Worm (Caenorhabditis elegans) whole organism, L1 larva: ENCODE measurements around the gene gcp-2.2.

Experiments
- ceh-82 ChIP-seq, 3 experiments: fragments of 150-350 bp in 1 of 3; sonication (generic microtip) in 2 of 3; optimal IDR thresholded peaks; 2 replicates each; lab custom pipeline; 2014 to 2017; ENCODE audit warnings: missing biosample characterization in 3 of 3, missing genetic modification characterization in 3 of 3
- ceh-88 ChIP-seq: fragments of 200-800 bp; sonication (Bioruptor generic); IDR thresholded peaks from 2 replicates; pipeline ENCODE4 v1.3.6; 2022; ENCODE audit warnings: missing genetic modification characterization, missing compliant biosample characterization
- ces-1 ChIP-seq: fragments of 150-350 bp; optimal IDR thresholded peaks from 2 replicates; lab custom pipeline; 2014; ENCODE audit warnings: missing biosample characterization, missing genetic modification reagents, missing genetic modification characterization
- elt-3 ChIP-seq, 6 experiments: fragments of 150-350 bp in 1 of 6; sonication (generic microtip); optimal IDR thresholded peaks; 2 replicates each; lab custom pipeline; 2017 to 2018; ENCODE audit warnings: missing biosample characterization in 6 of 6, missing genetic modification characterization in 6 of 6, inconsistent platforms in 1 of 6
- jun-1 ChIP-seq: fragments of 150-350 bp; optimal IDR thresholded peaks from 2 replicates; lab custom pipeline; 2014; ENCODE audit warnings: missing biosample characterization, missing genetic modification reagents, missing genetic modification characterization
- lin-15B ChIP-seq: fragments of 150-350 bp; sonication (generic microtip); optimal IDR thresholded peaks from 3 replicates; lab custom pipeline; 2014; ENCODE audit warnings: missing biosample characterization, missing genetic modification characterization
- lsy-2 ChIP-seq, 2 experiments: fragments of 150-350 bp; optimal IDR thresholded peaks; 2 replicates each; lab custom pipeline; 2014; ENCODE audit warnings: missing biosample characterization in 2 of 2, missing genetic modification characterization in 2 of 2
- nhr-85 ChIP-seq: sonication (generic microtip); peaks from one replicate; lab custom pipeline; 2016; ENCODE audit warnings: missing genetic modification characterization, inconsistent platforms, missing compliant biosample characterization
- skn-1 ChIP-seq: fragments of 150-350 bp; optimal IDR thresholded peaks from 2 replicates; lab custom pipeline; 2014; ENCODE audit warnings: missing biosample characterization, missing genetic modification characterization
- sup-37 ChIP-seq: fragments of 200-800 bp; sonication (Bioruptor generic); optimal IDR thresholded peaks from 2 replicates; lab custom pipeline; 2018; ENCODE audit warnings: mild to moderate bottlenecking, missing genetic modification characterization, missing compliant biosample characterization
- unc-98 ChIP-seq: fragments of 200-800 bp; sonication (Bioruptor generic); IDR thresholded peaks from 2 replicates; pipeline ENCODE4 v1.3.6; 2022; ENCODE audit warnings: missing genetic modification characterization, missing compliant biosample characterization

DNA sequence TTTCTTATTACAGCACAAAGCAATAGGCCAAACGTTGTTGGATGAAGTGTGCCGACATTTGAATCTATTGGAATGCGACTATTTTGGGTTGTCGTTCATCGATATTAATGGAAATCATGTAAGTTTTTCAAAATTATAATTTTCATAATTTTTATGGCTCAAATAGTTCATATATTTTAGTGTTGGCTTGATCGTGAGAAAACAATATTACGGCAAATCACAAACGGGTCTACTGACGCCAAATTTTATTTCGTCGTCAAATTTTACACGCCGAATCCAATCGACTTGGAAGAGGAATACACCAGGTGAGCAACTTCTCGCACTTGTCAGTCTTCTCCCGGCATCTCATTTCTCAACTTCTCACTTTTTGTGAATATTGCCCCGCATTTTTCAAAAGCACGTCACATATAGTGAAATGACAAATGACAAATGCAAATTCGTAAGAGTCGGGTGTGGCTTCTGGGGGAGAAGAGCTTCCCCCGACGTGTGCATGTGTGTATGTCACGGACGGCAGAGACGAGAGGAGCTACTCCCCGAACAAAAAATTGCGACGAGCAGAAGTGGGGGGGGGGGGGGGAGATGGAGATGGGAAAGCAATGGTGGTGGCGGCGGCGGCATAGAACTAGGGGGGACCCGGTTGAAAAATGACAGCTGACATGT, 39.0 kb downstream of the gcp-2.2 start:
- TF ChIP-seq sup-37 (GFP tag; lab: Kevin White, UChicago) (no peak), ces-1 (GFP tag; lab: Kevin White, UChicago) (no peak), lin-15B (no peak), ceh-88 (GFP tag; lab: Robert Waterston, UW) (no peak), skn-1 (tag; lab: Kevin White, UChicago) (no peak), jun-1 (tag; lab: Kevin White, UChicago) (no peak), lsy-2 (tag; optimal IDR thresholded peaks at IDR 0.05; lab: Kevin White, UChicago) (no peak), unc-98 (GFP tag; lab: Robert Waterston, UW) (no peak), ceh-82 (tag; optimal IDR thresholded peaks at IDR 0.05; lab: Kevin White, UChicago) (peak in 1 of 3 experiments; percentile 17), elt-3 (tag; optimal IDR thresholded peaks at IDR 0.05; lab: Kevin White, UChicago) (no peak), nhr-85 (tag; lab: Kevin White, UChicago) (no peak)
